Fruit fly (Drosophila melanogaster) whole organism, embryonic: ENCODE data around the gene Irbp18.

Source experiments
- CG10267 ChIP-seq: fragments of 200-800 bp; sonication (Bioruptor generic); optimal IDR thresholded peaks from 2 replicates; lab custom pipeline; 2018; ENCODE audit warnings: missing biosample characterization, mild to moderate bottlenecking, missing genetic modification characterization, moderate library complexity
- CG11560 ChIP-seq: fragments of 200-800 bp; sonication (Bioruptor generic); IDR thresholded peaks from 3 replicates; pipeline ENCODE4 v1.3.6; 2022; ENCODE audit warnings: missing biosample characterization, missing genetic modification characterization
- CG11695 ChIP-seq: fragments of 200-800 bp; sonication (Bioruptor generic); IDR thresholded peaks from 3 replicates; pipeline ENCODE4 v1.3.6; 2022; ENCODE audit warnings: missing biosample characterization, missing genetic modification characterization
- CG12155 ChIP-seq: fragments of 200-800 bp; sonication (Bioruptor generic); optimal IDR thresholded peaks from 3 replicates; lab custom pipeline; 2016; ENCODE audit warnings: missing biosample characterization, missing genetic modification characterization
- CG12236 ChIP-seq: fragments of 200-800 bp; sonication (Bioruptor generic); optimal IDR thresholded peaks from 2 replicates; lab custom pipeline; 2016; ENCODE audit warnings: missing biosample characterization, missing genetic modification characterization
- CG12299 ChIP-seq: fragments of 200-800 bp; sonication (Bioruptor generic); optimal IDR thresholded peaks from 2 replicates; lab custom pipeline; 2018; ENCODE audit warnings: missing biosample characterization, mild to moderate bottlenecking, missing genetic modification characterization
- CG12659 ChIP-seq: fragments of 200-800 bp; sonication (Bioruptor generic); optimal IDR thresholded peaks from 3 replicates; lab custom pipeline; 2017; ENCODE audit warnings: mild to moderate bottlenecking, missing biosample characterization, missing genetic modification reagents, missing genetic modification characterization
- CG12769 ChIP-seq: fragments of 200-800 bp; sonication (Bioruptor generic); optimal IDR thresholded peaks from 2 replicates; lab custom pipeline; 2019; ENCODE audit warnings: missing biosample characterization, mild to moderate bottlenecking, missing genetic modification characterization, moderate library complexity
- CG13424 ChIP-seq: fragments of 200-800 bp; sonication (Bioruptor generic); optimal IDR thresholded peaks from 2 replicates; lab custom pipeline; 2019; ENCODE audit warnings: missing biosample characterization, mild to moderate bottlenecking, missing genetic modification characterization, moderate library complexity
- CG14441 ChIP-seq: fragments of 200-800 bp; sonication (Bioruptor generic); IDR thresholded peaks from 2 replicates; pipeline ENCODE4 v1.3.6; 2022; ENCODE audit warnings: missing biosample characterization, missing genetic modification characterization
- CG14710 ChIP-seq: fragments of 200-800 bp; sonication (Bioruptor generic); optimal IDR thresholded peaks from 3 replicates; lab custom pipeline; 2019; ENCODE audit warnings: missing biosample characterization, mild to moderate bottlenecking, missing genetic modification characterization, moderate library complexity
- CG14965 ChIP-seq: fragments of 200-800 bp; sonication (Bioruptor generic); optimal IDR thresholded peaks from 2 replicates; lab custom pipeline; 2016; ENCODE audit warnings: missing biosample characterization, missing genetic modification characterization, borderline replicate concordance
- CG15269 ChIP-seq: fragments of 200-800 bp; sonication (Bioruptor generic); optimal IDR thresholded peaks from 2 replicates; lab custom pipeline; 2018; ENCODE audit warnings: missing biosample characterization, mild to moderate bottlenecking, missing genetic modification characterization, moderate library complexity
- CG1603 ChIP-seq: fragments of 200-800 bp; sonication (Bioruptor generic); optimal IDR thresholded peaks from 2 replicates; lab custom pipeline; 2019; ENCODE audit warnings: missing biosample characterization, mild to moderate bottlenecking, missing genetic modification characterization, moderate library complexity
- CG1647 ChIP-seq: fragments of 200-800 bp; sonication (Bioruptor generic); optimal IDR thresholded peaks from 3 replicates; lab custom pipeline; 2016; ENCODE audit warnings: missing biosample characterization, missing genetic modification characterization
- CG16813 ChIP-seq: fragments of 200-800 bp; sonication (Bioruptor generic); IDR thresholded peaks from 3 replicates; pipeline ENCODE4 v1.3.6; 2022; ENCODE audit warnings: missing biosample characterization, missing genetic modification characterization; ENCODE audit not compliant: partially characterized antibody
- CG18476 ChIP-seq: fragments of 200-800 bp; sonication (Bioruptor generic); optimal IDR thresholded peaks from 2 replicates; lab custom pipeline; 2016; ENCODE audit warnings: missing biosample characterization, mild to moderate bottlenecking, missing genetic modification characterization
- CG18619 ChIP-seq: fragments of 200-800 bp; sonication (Bioruptor generic); optimal IDR thresholded peaks from 3 replicates; lab custom pipeline; 2017; ENCODE audit warnings: missing biosample characterization, mild to moderate bottlenecking, missing genetic modification characterization
- CG3065 ChIP-seq: fragments of 200-800 bp; sonication (Bioruptor generic); optimal IDR thresholded peaks from 2 replicates; lab custom pipeline; 2016; ENCODE audit warnings: missing biosample characterization, missing genetic modification characterization
- CG3281 ChIP-seq: fragments of 200-800 bp; sonication (Bioruptor generic); optimal IDR thresholded peaks from 3 replicates; lab custom pipeline; 2017; ENCODE audit warnings: missing biosample characterization, mild to moderate bottlenecking, missing genetic modification characterization
- CG3995 ChIP-seq: fragments of 200-800 bp; sonication (Bioruptor generic); optimal IDR thresholded peaks from 3 replicates; lab custom pipeline; 2016; ENCODE audit warnings: missing biosample characterization, missing genetic modification characterization
- CG6765 ChIP-seq: fragments of 200-800 bp; sonication (Bioruptor generic); optimal IDR thresholded peaks from 3 replicates; lab custom pipeline; 2017; ENCODE audit warnings: missing biosample characterization, mild to moderate bottlenecking, missing genetic modification characterization
- CG6791 ChIP-seq: fragments of 200-800 bp; sonication (Bioruptor generic); IDR thresholded peaks from 3 replicates; pipeline ENCODE4 v1.3.6; 2022; ENCODE audit warnings: missing biosample characterization, missing genetic modification characterization; ENCODE audit not compliant: partially characterized antibody
- CG6813 ChIP-seq: fragments of 200-800 bp; sonication (Bioruptor generic); optimal IDR thresholded peaks from 2 replicates; lab custom pipeline; 2017; ENCODE audit warnings: missing biosample characterization, missing genetic modification characterization, mild to moderate bottlenecking, moderate library complexity, missing genetic modification reagents
- CG7839 ChIP-seq: fragments of 200-800 bp; sonication (Bioruptor generic); optimal IDR thresholded peaks from 3 replicates; lab custom pipeline; 2018; ENCODE audit warnings: missing biosample characterization, mild to moderate bottlenecking, missing genetic modification characterization, moderate library complexity
- CG7928 ChIP-seq: fragments of 200-800 bp; sonication (Bioruptor generic); optimal IDR thresholded peaks from 2 replicates; lab custom pipeline; 2017; ENCODE audit warnings: missing biosample characterization, mild to moderate bottlenecking, missing genetic modification characterization
- CG8944 ChIP-seq: fragments of 200-800 bp; sonication (Bioruptor generic); optimal IDR thresholded peaks from 3 replicates; lab custom pipeline; 2016; ENCODE audit warnings: missing biosample characterization, missing genetic modification characterization
- Dip3 ChIP-seq: fragments of 200-800 bp; sonication (Bioruptor generic); optimal IDR thresholded peaks from 3 replicates; lab custom pipeline; 2016; ENCODE audit warnings: missing biosample characterization, missing genetic modification characterization
- Fer3 ChIP-seq: fragments of 200-800 bp; sonication (Bioruptor generic); optimal IDR thresholded peaks from 2 replicates; lab custom pipeline; 2018; ENCODE audit warnings: missing biosample characterization, mild to moderate bottlenecking, missing genetic modification characterization, moderate library complexity
- Hr51 ChIP-seq, 2 experiments: fragments of 200-800 bp; sonication (Bioruptor generic); optimal IDR thresholded peaks; 2 replicates in 1 of 2; 3 replicates in 1 of 2; lab custom pipeline; 2016 to 2018; ENCODE audit warnings: missing biosample characterization in 2 of 2, missing genetic modification characterization in 2 of 2, mild to moderate bottlenecking in 1 of 2, moderate library complexity in 1 of 2
- Lim3 ChIP-seq: fragments of 200-800 bp; sonication (Bioruptor generic); IDR thresholded peaks from 2 replicates; pipeline ENCODE4 v1.3.6; 2022; ENCODE audit warnings: missing biosample characterization, missing genetic modification characterization
- Rfx ChIP-seq: fragments of 200-800 bp; sonication (Bioruptor generic); IDR thresholded peaks from 2 replicates; pipeline ENCODE4 v1.3.6; 2022; ENCODE audit warnings: missing biosample characterization, missing genetic modification characterization
- Taf1 ChIP-seq: fragments of 200-800 bp; sonication (Bioruptor generic); IDR thresholded peaks from 2 replicates; pipeline ENCODE4 v1.3.6; 2022; ENCODE audit warnings: missing biosample characterization, missing genetic modification characterization
- ab ChIP-seq: fragments of 200-800 bp; sonication (Bioruptor generic); optimal IDR thresholded peaks from 2 replicates; lab custom pipeline; 2016; ENCODE audit warnings: missing biosample characterization, missing genetic modification characterization
- ci ChIP-seq: fragments of 200-800 bp; sonication (Bioruptor generic); IDR thresholded peaks from 3 replicates; pipeline ENCODE4 v1.3.6; 2022; ENCODE audit warnings: missing biosample characterization, missing genetic modification characterization
- dimm ChIP-seq: fragments of 200-800 bp; sonication (Bioruptor generic); IDR thresholded peaks from 2 replicates; pipeline ENCODE4 v1.3.6; 2022; ENCODE audit warnings: missing biosample characterization, missing genetic modification characterization
- eve ChIP-seq, 2 experiments: fragments of >200 bp; optimal IDR thresholded peaks; 2 replicates each; lab custom pipeline; 2017; ENCODE audit warnings: missing biosample characterization in 2 of 2, missing genetic modification characterization in 2 of 2
- eyg ChIP-seq: fragments of 200-800 bp; sonication (Bioruptor generic); optimal IDR thresholded peaks from 3 replicates; lab custom pipeline; 2016; ENCODE audit warnings: missing biosample characterization, missing genetic modification characterization
- fru ChIP-seq: fragments of >200 bp; optimal IDR thresholded peaks from 2 replicates; lab custom pipeline; 2017
- gfzf ChIP-seq: fragments of 200-800 bp; sonication (Bioruptor generic); optimal IDR thresholded peaks from 2 replicates; lab custom pipeline; 2016; ENCODE audit warnings: missing biosample characterization, mild to moderate bottlenecking, missing genetic modification characterization, moderate library complexity
- hbn ChIP-seq: fragments of 200-800 bp; sonication (Bioruptor generic); IDR thresholded peaks from 2 replicates; pipeline ENCODE4 v1.3.6; 2022; ENCODE audit warnings: missing biosample characterization, missing genetic modification characterization; ENCODE audit not compliant: partially characterized antibody
- jumu ChIP-seq: fragments of 200-800 bp; sonication (Bioruptor generic); optimal IDR thresholded peaks from 3 replicates; lab custom pipeline; 2016; ENCODE audit warnings: missing biosample characterization, missing genetic modification characterization
- ken ChIP-seq: fragments of 200-800 bp; sonication (Bioruptor generic); IDR thresholded peaks from 3 replicates; pipeline ENCODE4 v1.3.6; 2022; ENCODE audit warnings: missing biosample characterization, missing genetic modification characterization
- klu ChIP-seq: fragments of 200-800 bp; sonication (Bioruptor generic); IDR thresholded peaks from 2 replicates; pipeline ENCODE4 v1.3.6; 2022; ENCODE audit warnings: missing biosample characterization, missing genetic modification characterization
- repo ChIP-seq: fragments of 200-800 bp; sonication (Bioruptor generic); optimal IDR thresholded peaks from 2 replicates; lab custom pipeline; 2016; ENCODE audit warnings: missing biosample characterization, missing genetic modification characterization
- sima ChIP-seq: fragments of 200-800 bp; sonication (Bioruptor generic); optimal IDR thresholded peaks from 2 replicates; lab custom pipeline; 2016; ENCODE audit warnings: missing biosample characterization, missing genetic modification characterization
- sqz ChIP-seq: fragments of 200-800 bp; sonication (Bioruptor generic); optimal IDR thresholded peaks from 3 replicates; lab custom pipeline; 2018; ENCODE audit warnings: missing biosample characterization, mild to moderate bottlenecking, missing genetic modification characterization
- unpg ChIP-seq: fragments of 200-800 bp; sonication (Bioruptor generic); optimal IDR thresholded peaks from 3 replicates; lab custom pipeline; 2018; ENCODE audit warnings: missing biosample characterization, mild to moderate bottlenecking, missing genetic modification characterization, moderate library complexity
- wek ChIP-seq: fragments of 200-800 bp; sonication (Bioruptor generic); optimal IDR thresholded peaks from 3 replicates; lab custom pipeline; 2018; ENCODE audit warnings: missing biosample characterization, mild to moderate bottlenecking, missing genetic modification characterization, moderate library complexity

Irbp18 gene

DNA sequence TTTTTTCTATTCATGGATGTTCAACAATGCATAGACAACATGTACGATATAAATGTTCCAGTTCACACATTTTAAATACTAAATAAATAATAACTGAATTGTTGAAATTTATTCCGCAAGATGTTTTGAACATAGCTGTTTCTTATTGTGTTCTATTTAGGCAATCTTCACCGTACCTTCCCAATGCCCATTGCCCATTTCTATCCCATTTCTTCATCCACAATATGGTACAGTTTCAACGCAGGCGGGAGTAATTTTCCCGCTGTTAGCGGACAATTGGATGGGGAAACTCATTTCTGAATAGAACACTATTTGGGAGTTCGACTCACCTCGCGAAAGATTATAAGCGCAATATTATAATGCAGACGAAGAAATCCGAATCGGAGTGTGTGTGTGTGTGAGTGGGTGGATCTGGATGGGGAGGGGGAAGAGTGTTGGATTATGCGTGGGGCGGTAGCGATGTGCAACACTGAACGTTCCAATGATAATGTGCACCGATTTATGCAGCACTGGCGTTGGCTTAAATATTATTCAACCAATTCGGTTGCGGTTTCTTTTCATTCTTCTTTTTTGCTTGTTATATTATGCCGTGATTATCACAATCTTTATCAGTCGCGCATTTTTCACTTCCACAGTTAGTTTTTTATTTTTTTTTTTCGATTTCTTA lies 5.9 kb downstream of the Irbp18 start (continued):
- peak; percentile 22 for TF ChIP-seq CG18619 (GFP tag; lab: Kevin White, UChicago)
- TF ChIP-seq CG18476 (GFP tag; lab: Kevin White, UChicago): no peak
- TF ChIP-seq CG14441: peak; percentile 7; the same call in 1 of the 2 replicates
- no peak for TF ChIP-seq CG15269 (tag; lab: Kevin White, UChicago)
- TF ChIP-seq hbn: no peak; the same call in 1 of the 2 replicates
- peak; percentile 56 for TF ChIP-seq sqz (GFP tag; lab: Kevin White, UChicago)
- TF ChIP-seq eve (GFP tag; optimal IDR thresholded peaks at IDR 0.05; lab: Kevin White, UChicago): peak in 1 of 2 experiments; percentile 58
- peak; percentile 60 for TF ChIP-seq CG12769 (tag; lab: Kevin White, UChicago)
- peak; percentile 53 for TF ChIP-seq CG8944 (GFP tag; lab: Kevin White, UChicago)
- no peak for TF ChIP-seq CG7928 (GFP tag; lab: Kevin White, UChicago)
- peak; percentile 94 for TF ChIP-seq CG10267 (tag; lab: Kevin White, UChicago)
- peak; percentile 18 for TF ChIP-seq CG14710 (tag; lab: Kevin White, UChicago)
- peak; percentile 43 for TF ChIP-seq CG7839 (tag; lab: Kevin White, UChicago)
- peak; percentile 4 for TF ChIP-seq CG12236
- peak; percentile 25 for TF ChIP-seq sima (GFP tag; lab: Kevin White, UChicago)
- TF ChIP-seq CG6791: peak; percentile 37; the same call in 1 of the 3 replicates
- TF ChIP-seq ci (GFP tag; lab: Robert Waterston, UW): peak; percentile 77; the same call in 2 of the 3 replicates
- TF ChIP-seq CG6765 (GFP tag; lab: Kevin White, UChicago): no peak
- peak; percentile 24 for TF ChIP-seq Fer3 (tag; lab: Kevin White, UChicago)
- TF ChIP-seq gfzf (GFP tag; lab: Kevin White, UChicago): peak; percentile 21
- TF ChIP-seq wek (GFP tag; lab: Kevin White, UChicago): no peak
- no peak for TF ChIP-seq fru (lab: Kevin White, UChicago)
- TF ChIP-seq CG3065: peak; percentile 34
- TF ChIP-seq CG11695 (GFP tag; lab: Robert Waterston, UW): 0 out of 3 replicates have a peak, but pooled peaks have one; percentile 15
- TF ChIP-seq ken (GFP tag; lab: Robert Waterston, UW): peak; percentile 73
- TF ChIP-seq CG14965: no peak
- TF ChIP-seq CG16813 (GFP tag; lab: Robert Waterston, UW): 0 out of 3 replicates have a peak, but pooled peaks have one; percentile 30
- no peak for TF ChIP-seq CG12299 (tag; lab: Kevin White, UChicago)
- TF ChIP-seq Rfx (GFP tag; lab: Robert Waterston, UW): peak; percentile 53
- TF ChIP-seq Dip3 (GFP tag; lab: Kevin White, UChicago): peak; percentile 48
- peak; percentile 27 for TF ChIP-seq eyg (GFP tag; lab: Kevin White, UChicago)
- no peak for TF ChIP-seq Lim3
- peak; percentile 57 for TF ChIP-seq CG12155 (GFP tag; lab: Kevin White, UChicago)
- TF ChIP-seq CG3995 (GFP tag; lab: Kevin White, UChicago): peak; percentile 28
- 0 out of 2 replicates have a peak, but pooled peaks have one; percentile 40 for TF ChIP-seq klu (GFP tag; lab: Robert Waterston, UW)
- TF ChIP-seq jumu (GFP tag; lab: Kevin White, UChicago): peak; percentile 78
- no peak for TF ChIP-seq ab (GFP tag; lab: Kevin White, UChicago)
- 0 out of 2 replicates have a peak, but pooled peaks have one; percentile 21 for TF ChIP-seq Taf1
- TF ChIP-seq Hr51 (GFP tag; optimal IDR thresholded peaks at IDR 0.05; lab: Kevin White, UChicago): peak in 1 of 2 experiments; percentile 66
- TF ChIP-seq CG6813 (GFP tag; lab: Kevin White, UChicago): peak; percentile 27
- no peak for TF ChIP-seq CG13424 (tag; lab: Kevin White, UChicago)
- TF ChIP-seq CG1603 (tag; lab: Kevin White, UChicago): peak; percentile 32
- TF ChIP-seq CG3281 (GFP tag; lab: Kevin White, UChicago): peak; percentile 35
- peak; percentile 35 for TF ChIP-seq unpg (GFP tag; lab: Kevin White, UChicago)
- peak; percentile 61 for TF ChIP-seq CG12659 (GFP tag; lab: Kevin White, UChicago)
- TF ChIP-seq repo: peak; percentile 56
- TF ChIP-seq dimm: no peak
- peak; percentile 67 for TF ChIP-seq CG1647 (GFP tag; lab: Kevin White, UChicago)
- no peak for TF ChIP-seq CG11560 (tag; lab: Robert Waterston, UW)
